Fruit fly (Drosophila melanogaster) whole organism, embryonic: Measurements from ENCODE around the gene ninaG.

Source experiments
- Bteb2 ChIP-seq: fragments of 200-800 bp; sonication (Bioruptor generic); optimal IDR thresholded peaks from 2 replicates; lab custom pipeline; 2016; ENCODE audit warnings: missing biosample characterization, missing genetic modification characterization
- CG10274 ChIP-seq: fragments of 200-800 bp; sonication (Bioruptor generic); optimal IDR thresholded peaks from 3 replicates; lab custom pipeline; 2017; ENCODE audit warnings: missing biosample characterization, mild to moderate bottlenecking, missing genetic modification characterization
- CG10654 ChIP-seq: fragments of 200-800 bp; sonication (Bioruptor generic); optimal IDR thresholded peaks from 2 replicates; lab custom pipeline; 2016; ENCODE audit warnings: missing biosample characterization, missing genetic modification characterization
- CG11093 ChIP-seq: fragments of 200-800 bp; sonication (Bioruptor generic); IDR thresholded peaks from 3 replicates; pipeline ENCODE4 v1.3.6; 2022; ENCODE audit warnings: missing biosample characterization, missing genetic modification characterization
- CG11696 ChIP-seq: fragments of 200-800 bp; sonication (Bioruptor generic); IDR thresholded peaks from 2 replicates; pipeline ENCODE4 v1.3.6; 2022; ENCODE audit warnings: missing biosample characterization, missing genetic modification characterization
- CG15514 ChIP-seq: fragments of 200-800 bp; sonication (Bioruptor generic); optimal IDR thresholded peaks from 3 replicates; lab custom pipeline; 2017; ENCODE audit warnings: missing biosample characterization, missing genetic modification characterization, mild to moderate bottlenecking, moderate library complexity, missing genetic modification reagents
- CG16779 ChIP-seq: fragments of 200-800 bp; sonication (Bioruptor generic); IDR thresholded peaks from 2 replicates; pipeline ENCODE4 v1.3.6; 2022; ENCODE audit warnings: missing biosample characterization, missing genetic modification characterization
- CG16813 ChIP-seq: fragments of 200-800 bp; sonication (Bioruptor generic); IDR thresholded peaks from 3 replicates; pipeline ENCODE4 v1.3.6; 2022; ENCODE audit warnings: missing biosample characterization, missing genetic modification characterization; ENCODE audit not compliant: partially characterized antibody
- CG18262 ChIP-seq: fragments of 200-800 bp; optimal IDR thresholded peaks from 3 replicates; lab custom pipeline; 2019; ENCODE audit warnings: missing biosample characterization, mild to moderate bottlenecking, missing genetic modification characterization, moderate library complexity
- CG2199 ChIP-seq: fragments of 200-800 bp; sonication (Bioruptor generic); IDR thresholded peaks from 3 replicates; pipeline ENCODE4 v1.3.6; 2022; ENCODE audit warnings: missing biosample characterization, missing genetic modification characterization
- CG31441 ChIP-seq: fragments of 200-800 bp; sonication (Bioruptor generic); IDR thresholded peaks from 2 replicates; pipeline ENCODE4 v1.3.6; 2022; ENCODE audit warnings: missing biosample characterization, missing genetic modification characterization
- CG32532 ChIP-seq: fragments of 200-800 bp; sonication (Bioruptor generic); IDR thresholded peaks from 2 replicates; pipeline ENCODE4 v1.3.6; 2022; ENCODE audit warnings: missing biosample characterization, missing genetic modification characterization
- CG34376 ChIP-seq: fragments of 200-800 bp; sonication (Bioruptor generic); optimal IDR thresholded peaks from 2 replicates; lab custom pipeline; 2018; ENCODE audit warnings: missing biosample characterization, mild to moderate bottlenecking, missing genetic modification characterization
- CG4707 ChIP-seq: fragments of 200-800 bp; sonication (Bioruptor generic); optimal IDR thresholded peaks from 2 replicates; lab custom pipeline; 2018; ENCODE audit warnings: missing biosample characterization, mild to moderate bottlenecking, missing genetic modification characterization, moderate library complexity
- CG6813 ChIP-seq: fragments of 200-800 bp; sonication (Bioruptor generic); optimal IDR thresholded peaks from 2 replicates; lab custom pipeline; 2017; ENCODE audit warnings: missing biosample characterization, missing genetic modification characterization, mild to moderate bottlenecking, moderate library complexity, missing genetic modification reagents
- CG7987 ChIP-seq: fragments of 200-800 bp; sonication (Bioruptor generic); optimal IDR thresholded peaks from 2 replicates; lab custom pipeline; 2018; ENCODE audit warnings: missing biosample characterization, mild to moderate bottlenecking, missing genetic modification characterization, moderate library complexity
- CG9817 ChIP-seq: fragments of 200-800 bp; sonication (Bioruptor generic); optimal IDR thresholded peaks from 2 replicates; lab custom pipeline; 2018; ENCODE audit warnings: missing biosample characterization, mild to moderate bottlenecking, missing genetic modification characterization, moderate library complexity
- Dref ChIP-seq: fragments of 200-800 bp; sonication (Bioruptor generic); IDR thresholded peaks from 2 replicates; pipeline ENCODE4 v1.3.6; 2022; ENCODE audit warnings: missing biosample characterization, missing genetic modification characterization
- Fer1 ChIP-seq: fragments of 200-800 bp; sonication (Bioruptor generic); optimal IDR thresholded peaks from 2 replicates; lab custom pipeline; 2017; ENCODE audit warnings: missing biosample characterization, mild to moderate bottlenecking, missing genetic modification characterization
- HLHmδ ChIP-seq: fragments of 200-800 bp; sonication (Bioruptor generic); optimal IDR thresholded peaks from 2 replicates; lab custom pipeline; 2018; ENCODE audit warnings: missing biosample characterization, mild to moderate bottlenecking, missing genetic modification characterization, moderate library complexity
- HmgZ ChIP-seq: fragments of 200-800 bp; sonication (Bioruptor generic); optimal IDR thresholded peaks from 2 replicates; lab custom pipeline; 2018; ENCODE audit warnings: missing biosample characterization, mild to moderate bottlenecking, missing genetic modification characterization
- Hmx ChIP-seq: fragments of 200-800 bp; sonication (Bioruptor generic); optimal IDR thresholded peaks from 2 replicates; lab custom pipeline; 2016; ENCODE audit warnings: missing biosample characterization, missing genetic modification characterization
- Hr3 ChIP-seq: fragments of 200-800 bp; sonication (Bioruptor generic); optimal IDR thresholded peaks from 3 replicates; lab custom pipeline; 2016; ENCODE audit warnings: missing biosample characterization, missing genetic modification characterization
- Optix ChIP-seq: fragments of 200-800 bp; sonication (Bioruptor generic); IDR thresholded peaks from 3 replicates; pipeline ENCODE4 v1.3.6; 2022; ENCODE audit warnings: missing biosample characterization, missing genetic modification characterization
- TFAM ChIP-seq: fragments of 200-800 bp; sonication (Bioruptor generic); optimal IDR thresholded peaks from 2 replicates; lab custom pipeline; 2017; ENCODE audit warnings: missing biosample characterization, missing genetic modification characterization, inconsistent platforms
- amos ChIP-seq: fragments of 200-800 bp; sonication (Bioruptor generic); IDR thresholded peaks from 2 replicates; pipeline ENCODE4 v1.3.6; 2022; ENCODE audit warnings: missing biosample characterization, missing genetic modification characterization; ENCODE audit not compliant: partially characterized antibody
- bbx ChIP-seq: fragments of 200-800 bp; sonication (Bioruptor generic); IDR thresholded peaks from 2 replicates; pipeline ENCODE4 v1.3.6; 2022; ENCODE audit warnings: missing biosample characterization, missing genetic modification characterization; ENCODE audit not compliant: partially characterized antibody
- chm ChIP-seq: fragments of 200-800 bp; sonication (Bioruptor generic); IDR thresholded peaks from 2 replicates; pipeline ENCODE4 v1.3.6; 2022; ENCODE audit warnings: missing biosample characterization, missing genetic modification characterization
- dysf ChIP-seq: fragments of 200-800 bp; sonication (Bioruptor generic); IDR thresholded peaks from 3 replicates; pipeline ENCODE4 v1.3.6; 2022; ENCODE audit warnings: missing biosample characterization, missing genetic modification characterization
- fd64A ChIP-seq: fragments of 200-800 bp; sonication (Bioruptor generic); optimal IDR thresholded peaks from 3 replicates; lab custom pipeline; 2018; ENCODE audit warnings: missing biosample characterization, mild to moderate bottlenecking, missing genetic modification characterization
- fd96Cb ChIP-seq: fragments of 200-800 bp; sonication (Bioruptor generic); optimal IDR thresholded peaks from 2 replicates; lab custom pipeline; 2018; ENCODE audit warnings: missing biosample characterization, mild to moderate bottlenecking, missing genetic modification characterization, moderate library complexity
- gce ChIP-seq: fragments of 200-800 bp; sonication (Bioruptor generic); IDR thresholded peaks from 3 replicates; pipeline ENCODE4 v1.3.6; 2022; ENCODE audit warnings: missing biosample characterization, missing genetic modification characterization
- gcm2 ChIP-seq: fragments of 200-800 bp; sonication (Bioruptor generic); optimal IDR thresholded peaks from 2 replicates; lab custom pipeline; 2016; ENCODE audit warnings: missing biosample characterization, missing genetic modification characterization
- gsb ChIP-seq: fragments of 200-800 bp; sonication (Bioruptor generic); IDR thresholded peaks from 2 replicates; pipeline ENCODE4 v1.3.6; 2022; ENCODE audit warnings: missing biosample characterization, missing genetic modification characterization
- jumu ChIP-seq: fragments of 200-800 bp; sonication (Bioruptor generic); optimal IDR thresholded peaks from 3 replicates; lab custom pipeline; 2016; ENCODE audit warnings: missing biosample characterization, missing genetic modification characterization
- kay ChIP-seq: fragments of 200-800 bp; sonication (Bioruptor generic); optimal IDR thresholded peaks from 2 replicates; lab custom pipeline; 2016; ENCODE audit warnings: missing biosample characterization, missing genetic modification characterization
- lab ChIP-seq: fragments of 200-800 bp; sonication (Bioruptor generic); optimal IDR thresholded peaks from 3 replicates; lab custom pipeline; 2017; ENCODE audit warnings: missing biosample characterization, missing genetic modification characterization, mild to moderate bottlenecking, moderate library complexity, missing genetic modification reagents
- oc ChIP-seq: fragments of 200-800 bp; sonication (Bioruptor generic); optimal IDR thresholded peaks from 2 replicates; lab custom pipeline; 2018; ENCODE audit warnings: missing biosample characterization, mild to moderate bottlenecking, missing genetic modification characterization, moderate library complexity
- pho ChIP-seq: fragments of 200-800 bp; sonication (Bioruptor generic); optimal IDR thresholded peaks from 2 replicates; lab custom pipeline; 2016; ENCODE audit warnings: missing biosample characterization, missing genetic modification characterization
- rib ChIP-seq: fragments of 200-800 bp; sonication (Bioruptor generic); IDR thresholded peaks from 2 replicates; pipeline ENCODE4 v1.3.6; 2022; ENCODE audit warnings: missing biosample characterization, missing genetic modification characterization
- sens-2 ChIP-seq: fragments of 200-800 bp; sonication (Bioruptor generic); IDR thresholded peaks from 2 replicates; pipeline ENCODE4 v1.3.6; 2022; ENCODE audit warnings: missing biosample characterization, missing genetic modification characterization
- sim ChIP-seq: fragments of 200-800 bp; sonication (Bioruptor generic); IDR thresholded peaks from 2 replicates; pipeline ENCODE4 v1.3.6; 2022; ENCODE audit warnings: missing biosample characterization, missing genetic modification characterization
- sima ChIP-seq: fragments of 200-800 bp; sonication (Bioruptor generic); optimal IDR thresholded peaks from 2 replicates; lab custom pipeline; 2016; ENCODE audit warnings: missing biosample characterization, missing genetic modification characterization
- slp2 ChIP-seq: fragments of 200-800 bp; sonication (Bioruptor generic); optimal IDR thresholded peaks from 2 replicates; lab custom pipeline; 2016; ENCODE audit warnings: missing biosample characterization, missing genetic modification characterization
- toy ChIP-seq: fragments of 200-800 bp; sonication (Bioruptor generic); IDR thresholded peaks from 2 replicates; pipeline ENCODE4 v1.3.6; 2022; ENCODE audit warnings: missing biosample characterization, missing genetic modification characterization
- tup ChIP-seq: fragments of 200-800 bp; sonication (Bioruptor generic); optimal IDR thresholded peaks from 2 replicates; lab custom pipeline; 2016; ENCODE audit warnings: missing biosample characterization, mild to moderate bottlenecking, missing genetic modification characterization, moderate library complexity
- unc-4 ChIP-seq: fragments of 200-800 bp; sonication (Bioruptor generic); IDR thresholded peaks from 2 replicates; pipeline ENCODE4 v1.3.6; 2022; ENCODE audit warnings: missing biosample characterization, missing genetic modification characterization; ENCODE audit not compliant: partially characterized antibody
- vfl ChIP-seq: fragments of 200-800 bp; sonication (Bioruptor generic); optimal IDR thresholded peaks from 2 replicates; lab custom pipeline; 2016; ENCODE audit warnings: missing biosample characterization, missing genetic modification characterization
- vnd ChIP-seq: fragments of 200-800 bp; sonication (Bioruptor generic); IDR thresholded peaks from 3 replicates; pipeline ENCODE4 v1.3.6; 2022; ENCODE audit warnings: missing biosample characterization, missing genetic modification characterization; ENCODE audit not compliant: partially characterized antibody
- vvl ChIP-seq: fragments of 200-800 bp; sonication (Bioruptor generic); IDR thresholded peaks from 2 replicates; pipeline ENCODE4 v1.3.6; 2022; ENCODE audit warnings: missing biosample characterization, missing genetic modification characterization
- zf30C ChIP-seq: fragments of 200-800 bp; sonication (Bioruptor generic); optimal IDR thresholded peaks from 3 replicates; lab custom pipeline; 2018; ENCODE audit warnings: missing biosample characterization, mild to moderate bottlenecking, missing genetic modification characterization

ninaG gene

dm6 chr3R:11392805-11393204 lies 28.7 kb downstream of the ninaG start (continued):
- peak; percentile 59 for TF ChIP-seq CG10654 (GFP tag; lab: Kevin White, UChicago)
- no peak for TF ChIP-seq Fer1 (GFP tag; lab: Kevin White, UChicago)
- no peak for TF ChIP-seq CG18262 (tag; lab: Kevin White, UChicago)
- TF ChIP-seq tup (GFP tag; lab: Kevin White, UChicago) = no peak
- TF ChIP-seq vfl (GFP tag; lab: Kevin White, UChicago) = no peak
- no peak for TF ChIP-seq zf30C
- TF ChIP-seq Dref (GFP tag; lab: Robert Waterston, UW) = no peak
- TF ChIP-seq CG6813 = peak; percentile 82
- peak; percentile 81; the same call in 1 of the 2 replicates for TF ChIP-seq chm (GFP tag; lab: Robert Waterston, UW)
- TF ChIP-seq HmgZ = peak; percentile 7
- no peak for TF ChIP-seq CG16779 (GFP tag; lab: Robert Waterston, UW)
- peak; percentile 65 for TF ChIP-seq CG9817 (tag; lab: Kevin White, UChicago)
- TF ChIP-seq CG15514 (GFP tag; lab: Kevin White, UChicago) = peak; percentile 51
- TF ChIP-seq vvl (GFP tag; lab: Robert Waterston, UW) = no peak
- TF ChIP-seq gce (GFP tag; lab: Robert Waterston, UW) = peak; percentile 78; the same call in 2 of the 3 replicates
- TF ChIP-seq CG7987 = no peak
- TF ChIP-seq CG11696 = no peak
- no peak for TF ChIP-seq unc-4 (GFP tag; lab: Robert Waterston, UW)
- 0 out of 2 replicates have a peak, but pooled peaks have one; percentile 40 for TF ChIP-seq gsb
- TF ChIP-seq CG31441 = no peak; the same call in 1 of the 2 replicates
- peak; percentile 70 for TF ChIP-seq fd64A (GFP tag; lab: Kevin White, UChicago)
- peak; percentile 65; the same call in 2 of the 3 replicates for TF ChIP-seq Optix
- peak; percentile 52 for TF ChIP-seq TFAM (GFP tag; lab: Kevin White, UChicago)
- TF ChIP-seq rib = no peak
- TF ChIP-seq gcm2 = no peak
- peak; percentile 59 for TF ChIP-seq CG10274
- TF ChIP-seq CG16813 (GFP tag; lab: Robert Waterston, UW) = no peak
- TF ChIP-seq CG32532 (GFP tag; lab: Robert Waterston, UW) = no peak
- no peak for TF ChIP-seq bbx (GFP tag; lab: Robert Waterston, UW)
- TF ChIP-seq fd96Cb (tag; lab: Kevin White, UChicago) = no peak
- TF ChIP-seq pho (GFP tag; lab: Kevin White, UChicago) = no peak
- TF ChIP-seq vnd (GFP tag; lab: Robert Waterston, UW) = no peak
- peak; percentile 98 for TF ChIP-seq HLHmδ (GFP tag; lab: Kevin White, UChicago)
- no peak for TF ChIP-seq oc (tag; lab: Kevin White, UChicago)
- no peak for TF ChIP-seq Hmx
- no peak for TF ChIP-seq CG11093 (GFP tag; lab: Robert Waterston, UW)
- TF ChIP-seq slp2 (GFP tag; lab: Kevin White, UChicago) = peak; percentile 64
- no peak for TF ChIP-seq CG34376 (GFP tag; lab: Kevin White, UChicago)
- TF ChIP-seq CG4707 (GFP tag; lab: Kevin White, UChicago) = peak; percentile 67
- no peak; the same call in 1 of the 2 replicates for TF ChIP-seq amos
- no peak for TF ChIP-seq kay (GFP tag; lab: Kevin White, UChicago)
- peak; percentile 25 for TF ChIP-seq Hr3 (GFP tag; lab: Kevin White, UChicago)
- TF ChIP-seq Bteb2 = no peak
- TF ChIP-seq CG2199 (GFP tag; lab: Robert Waterston, UW) = 0 out of 3 replicates have a peak, but pooled peaks have one; percentile 21
- TF ChIP-seq sim (GFP tag; lab: Robert Waterston, UW) = peak; percentile 68; the same call in 1 of the 2 replicates
- no peak for TF ChIP-seq sima (GFP tag; lab: Kevin White, UChicago)
- no peak for TF ChIP-seq lab (GFP tag; lab: Kevin White, UChicago)
- TF ChIP-seq toy (GFP tag; lab: Robert Waterston, UW) = no peak
- TF ChIP-seq sens-2 = peak; percentile 83
- peak; percentile 15 for TF ChIP-seq jumu (GFP tag; lab: Kevin White, UChicago)
- peak; percentile 40; the same call in 2 of the 3 replicates for TF ChIP-seq dysf (GFP tag; lab: Robert Waterston, UW)
